Worm (Caenorhabditis elegans): ENCODE results near the gene Y17G9A.2.

ce11 chrIV:4846793-4847192 lies 9.3 kb downstream of the Y17G9A.2 start, which contains the start of gene tat-2:
- no peak for TF ChIP-seq nhr-11 (tag; optimal IDR thresholded peaks at IDR 0.05)
- no peak for TF ChIP-seq ces-1 (GFP tag; optimal IDR thresholded peaks at IDR 0.05)
- TF ChIP-seq mep-1 (tag; optimal IDR thresholded peaks at IDR 0.05), result no peak
- no peak for TF ChIP-seq zip-4 (GFP tag; optimal IDR thresholded peaks at IDR 0.05)
- TF ChIP-seq mdl-1 (tag; optimal IDR thresholded peaks at IDR 0.05), result no peak
- no peak for TF ChIP-seq ama-1 (optimal IDR thresholded peaks at IDR 0.05)
- TF ChIP-seq sox-4 (tag; optimal IDR thresholded peaks at IDR 0.05), result no peak
- no peak for TF ChIP-seq nhr-77 (tag; optimal IDR thresholded peaks at IDR 0.05)
- no peak for TF ChIP-seq skn-1 (tag; optimal IDR thresholded peaks at IDR 0.05)
- TF ChIP-seq unc-98 (GFP tag; IDR thresholded peaks at IDR 0.05), result no peak
- no peak for TF ChIP-seq elt-2 (tag; optimal IDR thresholded peaks at IDR 0.05)
- no peak for TF ChIP-seq aha-1 (tag; optimal IDR thresholded peaks at IDR 0.05)

Measured in whole organism, L1 larva.